Worm (Caenorhabditis elegans) whole organism, late embryonic: ENCODE data around the gene lipl-1.

Source experiments
- C38D4.7 ChIP-seq: fragments of 200-800 bp; sonication (Bioruptor generic); optimal IDR thresholded peaks from 2 replicates; lab custom pipeline; 2018; ENCODE audit warnings: mild to moderate bottlenecking, missing genetic modification characterization, moderate library complexity, missing compliant biosample characterization
- K02D7.2 ChIP-seq: sonication (generic microtip); optimal IDR thresholded peaks from 2 replicates; lab custom pipeline; 2017; ENCODE audit warnings: mild to moderate bottlenecking, missing genetic modification characterization, missing compliant biosample characterization
- ahr-1 ChIP-seq: sonication (generic microtip); optimal IDR thresholded peaks from 2 replicates; lab custom pipeline; 2016; ENCODE audit warnings: missing genetic modification characterization, missing compliant biosample characterization
- ama-1 ChIP-seq: fragments of 150-350 bp; optimal IDR thresholded peaks from 2 replicates; lab custom pipeline; 2014
- ceh-14 ChIP-seq: sonication (generic microtip); optimal IDR thresholded peaks from 2 replicates; lab custom pipeline; 2016; ENCODE audit warnings: missing genotype, missing genetic modification characterization, missing compliant biosample characterization
- ceh-18 ChIP-seq: sonication (generic microtip); optimal IDR thresholded peaks from 2 replicates; lab custom pipeline; 2016; ENCODE audit warnings: missing genetic modification characterization, missing compliant biosample characterization
- ceh-19 ChIP-seq: fragments of 200-800 bp; sonication (Bioruptor generic); optimal IDR thresholded peaks from 2 replicates; lab custom pipeline; 2018; ENCODE audit warnings: mild to moderate bottlenecking, missing genetic modification characterization, missing compliant biosample characterization
- ceh-2 ChIP-seq: sonication (generic microtip); optimal IDR thresholded peaks from 2 replicates; lab custom pipeline; 2016; ENCODE audit warnings: missing genotype, missing genetic modification characterization, missing compliant biosample characterization
- ceh-22 ChIP-seq: sonication (generic microtip); optimal IDR thresholded peaks from 2 replicates; lab custom pipeline; 2017; ENCODE audit warnings: missing biosample characterization, missing genetic modification characterization
- ceh-31 ChIP-seq: sonication (generic microtip); optimal IDR thresholded peaks from 2 replicates; lab custom pipeline; 2016; ENCODE audit warnings: missing genetic modification characterization, missing compliant biosample characterization
- ceh-34 ChIP-seq: sonication (generic microtip); optimal IDR thresholded peaks from 2 replicates; lab custom pipeline; 2016; ENCODE audit warnings: mild to moderate bottlenecking, missing genetic modification characterization, missing compliant biosample characterization
- ceh-6 ChIP-seq: fragments of 200-800 bp; sonication (Bioruptor generic); optimal IDR thresholded peaks from 2 replicates; lab custom pipeline; 2018; ENCODE audit warnings: mild to moderate bottlenecking, missing genetic modification characterization, missing compliant biosample characterization
- ceh-9 ChIP-seq: sonication (generic microtip); optimal IDR thresholded peaks from 2 replicates; lab custom pipeline; 2016; ENCODE audit warnings: mild to moderate bottlenecking, missing genetic modification characterization, inconsistent platforms, missing compliant biosample characterization
- dve-1 ChIP-seq: sonication (generic microtip); optimal IDR thresholded peaks from 2 replicates; lab custom pipeline; 2017; ENCODE audit warnings: antibody characterized with exemption, mild to moderate bottlenecking, missing genetic modification characterization, missing compliant biosample characterization
- elt-2 ChIP-seq: sonication (generic microtip); optimal IDR thresholded peaks from 2 replicates; lab custom pipeline; 2016; ENCODE audit warnings: missing genetic modification reagents, missing genetic modification characterization, missing compliant biosample characterization
- elt-4 ChIP-seq: sonication (generic microtip); optimal IDR thresholded peaks from 2 replicates; lab custom pipeline; 2016; ENCODE audit warnings: missing genetic modification characterization, missing compliant biosample characterization
- eyg-1 ChIP-seq: sonication (generic microtip); optimal IDR thresholded peaks from 2 replicates; lab custom pipeline; 2016; ENCODE audit warnings: missing genotype, missing genetic modification characterization, missing compliant biosample characterization
- fax-1 ChIP-seq: sonication (generic microtip); optimal IDR thresholded peaks from 2 replicates; lab custom pipeline; 2016; ENCODE audit warnings: missing genotype, missing genetic modification characterization, missing compliant biosample characterization
- gmeb-2 ChIP-seq: sonication (generic microtip); optimal IDR thresholded peaks from 2 replicates; lab custom pipeline; 2016; ENCODE audit warnings: missing genetic modification characterization, inconsistent platforms, missing compliant biosample characterization
- hlh-15 ChIP-seq: sonication (generic microtip); optimal IDR thresholded peaks from 2 replicates; lab custom pipeline; 2016; ENCODE audit warnings: missing genetic modification characterization, missing compliant biosample characterization
- hlh-6 ChIP-seq: sonication (generic microtip); optimal IDR thresholded peaks from 2 replicates; lab custom pipeline; 2016; ENCODE audit warnings: missing genotype, missing genetic modification characterization, missing compliant biosample characterization
- hlh-8 ChIP-seq: sonication (generic microtip); optimal IDR thresholded peaks from 2 replicates; lab custom pipeline; 2016; ENCODE audit warnings: missing genotype, missing genetic modification characterization, missing compliant biosample characterization
- lin-11 ChIP-seq: fragments of 200-800 bp; sonication (Bioruptor generic); optimal IDR thresholded peaks from 2 replicates; lab custom pipeline; 2018; ENCODE audit warnings: mild to moderate bottlenecking, missing genetic modification characterization, missing compliant biosample characterization
- nfya-1 ChIP-seq: sonication (generic microtip); optimal IDR thresholded peaks from 2 replicates; lab custom pipeline; 2017; ENCODE audit warnings: missing genetic modification characterization, mild to moderate bottlenecking, missing compliant biosample characterization, antibody characterized with exemption, moderate library complexity
- nhr-11 ChIP-seq: fragments of 150-350 bp; optimal IDR thresholded peaks from 2 replicates; lab custom pipeline; 2014; ENCODE audit warnings: missing biosample characterization, missing genetic modification characterization
- nhr-232 ChIP-seq: sonication (generic microtip); optimal IDR thresholded peaks from 2 replicates; lab custom pipeline; 2016; ENCODE audit warnings: missing genetic modification characterization, missing compliant biosample characterization
- npax-4 ChIP-seq: sonication (generic microtip); optimal IDR thresholded peaks from 2 replicates; lab custom pipeline; 2016; ENCODE audit warnings: missing genetic modification characterization, missing compliant biosample characterization
- pha-2 ChIP-seq: sonication (generic microtip); optimal IDR thresholded peaks from 2 replicates; lab custom pipeline; 2017; ENCODE audit warnings: mild to moderate bottlenecking, missing genetic modification characterization, missing compliant biosample characterization
- pha-4 ChIP-seq: fragments of 150-350 bp; optimal IDR thresholded peaks from 2 replicates; lab custom pipeline; 2018; ENCODE audit warnings: missing biosample characterization, missing genetic modification reagents, missing genetic modification characterization
- pqm-1 ChIP-seq: sonication (generic microtip); optimal IDR thresholded peaks from 2 replicates; lab custom pipeline; 2016; ENCODE audit warnings: missing genetic modification characterization, missing compliant biosample characterization
- pros-1 ChIP-seq: fragments of 150-350 bp; optimal IDR thresholded peaks from 2 replicates; lab custom pipeline; 2014; ENCODE audit warnings: missing biosample characterization, missing genetic modification reagents, missing genetic modification characterization
- ref-2 ChIP-seq: sonication (generic microtip); optimal IDR thresholded peaks from 2 replicates; lab custom pipeline; 2016; ENCODE audit warnings: missing genetic modification characterization, missing compliant biosample characterization
- sdc-2 ChIP-seq: sonication (generic microtip); optimal IDR thresholded peaks from 2 replicates; lab custom pipeline; 2016; ENCODE audit warnings: missing genotype, missing genetic modification characterization, missing compliant biosample characterization
- sox-4 ChIP-seq: sonication (generic microtip); optimal IDR thresholded peaks from 2 replicates; lab custom pipeline; 2017; ENCODE audit warnings: mild to moderate bottlenecking, missing genetic modification characterization, inconsistent platforms, missing compliant biosample characterization
- syd-9 ChIP-seq: sonication (generic microtip); optimal IDR thresholded peaks from 2 replicates; lab custom pipeline; 2016; ENCODE audit warnings: mild to moderate bottlenecking, missing genetic modification characterization, moderate library complexity, missing compliant biosample characterization
- tbx-2 ChIP-seq: sonication (generic microtip); optimal IDR thresholded peaks from 2 replicates; lab custom pipeline; 2016; ENCODE audit warnings: missing genetic modification characterization, missing compliant biosample characterization
- ttx-3 ChIP-seq: sonication (generic microtip); optimal IDR thresholded peaks from 2 replicates; lab custom pipeline; 2016; ENCODE audit warnings: missing genetic modification reagents, missing genetic modification characterization, missing compliant biosample characterization
- unc-3 ChIP-seq, 2 experiments: fragments of 200-800 bp in 1 of 2; sonication (Bioruptor generic) in 1 of 2; sonication (generic microtip) in 1 of 2; conservative IDR thresholded peaks in 1 of 2; optimal IDR thresholded peaks in 1 of 2; 2 replicates each; pipeline versions ENCODE4 v1.3.6 to Lab custom; 2016 to 2022; ENCODE audit warnings: missing compliant biosample characterization in 2 of 2, missing genetic modification characterization in 2 of 2, missing genetic modification reagents in 1 of 2
- unc-42 ChIP-seq: sonication (generic microtip); optimal IDR thresholded peaks from 2 replicates; lab custom pipeline; 2016; ENCODE audit warnings: missing genotype, missing genetic modification characterization, missing compliant biosample characterization
- unc-55 ChIP-seq: sonication (generic microtip); optimal IDR thresholded peaks from 2 replicates; lab custom pipeline; 2017; ENCODE audit warnings: missing biosample characterization, missing genetic modification reagents, missing genetic modification characterization
- ztf-16 ChIP-seq: sonication (generic microtip); optimal IDR thresholded peaks from 2 replicates; lab custom pipeline; 2017; ENCODE audit warnings: missing genetic modification characterization, missing compliant biosample characterization

Gene lipl-1

DNA sequence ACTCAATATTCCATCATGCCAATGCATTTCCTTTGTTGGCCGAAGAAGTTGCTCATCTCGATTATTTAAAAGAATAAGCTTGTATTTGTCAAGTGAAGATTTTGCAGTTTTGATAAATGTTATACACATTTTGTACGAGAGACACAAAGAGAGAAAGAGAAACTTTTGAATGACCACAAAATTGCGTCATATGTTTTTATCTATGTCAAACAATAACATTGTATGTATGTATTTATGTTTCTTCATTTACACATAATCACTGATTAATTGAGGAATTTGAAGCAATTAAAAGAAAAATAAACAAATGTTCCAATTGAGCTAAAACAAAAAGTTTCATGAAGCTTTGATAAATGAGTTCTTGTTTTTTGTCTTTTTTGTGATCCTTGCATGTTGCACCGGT is 43.4 kb downstream of the lipl-1 start, which contains the start of gene hrg-9:
Gene hrg-9 (minus strand): TSS at position 152 of the 400 bp plus-strand sequence.
- TF ChIP-seq elt-2 (tag; lab: Kevin White, UChicago) (peak; percentile 57), nhr-11 (tag; lab: Kevin White, UChicago) (no peak)
- TF ChIP-seq, all 69 proteins: peak for 1

DNA sequence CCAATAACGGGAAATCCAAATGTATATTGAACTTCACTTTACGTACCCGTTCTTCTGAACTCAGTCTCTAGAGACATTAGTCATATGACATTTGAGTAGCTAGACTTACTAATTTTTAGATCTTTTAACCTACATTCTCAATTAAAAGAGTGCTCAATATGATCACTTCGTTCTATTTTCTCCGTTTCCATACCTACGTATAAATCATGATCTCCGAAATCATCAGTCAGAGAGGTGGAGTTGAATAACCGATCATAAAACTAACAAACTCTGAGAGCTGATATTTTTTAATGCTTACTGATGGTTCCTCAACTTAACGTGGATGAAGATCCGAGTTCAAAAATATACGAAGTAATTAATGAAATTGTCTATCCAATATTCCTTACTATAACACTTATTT is 44.3 kb downstream of the lipl-1 start, which contains the start of gene srd-35:
Gene srd-35 (plus strand): TSS at position 301 of the 400 bp plus-strand sequence.
- TF ChIP-seq nhr-11 (tag; lab: Kevin White, UChicago): no peak
- TF ChIP-seq ceh-2 (tag; lab: Kevin White, UChicago): no peak
- TF ChIP-seq hlh-8 (tag; lab: Kevin White, UChicago): no peak
- TF ChIP-seq npax-4 (tag; lab: Kevin White, UChicago): no peak
- no peak for TF ChIP-seq dve-1 (tag; lab: Kevin White, UChicago)
- no peak for TF ChIP-seq elt-4 (tag; lab: Kevin White, UChicago)

DNA sequence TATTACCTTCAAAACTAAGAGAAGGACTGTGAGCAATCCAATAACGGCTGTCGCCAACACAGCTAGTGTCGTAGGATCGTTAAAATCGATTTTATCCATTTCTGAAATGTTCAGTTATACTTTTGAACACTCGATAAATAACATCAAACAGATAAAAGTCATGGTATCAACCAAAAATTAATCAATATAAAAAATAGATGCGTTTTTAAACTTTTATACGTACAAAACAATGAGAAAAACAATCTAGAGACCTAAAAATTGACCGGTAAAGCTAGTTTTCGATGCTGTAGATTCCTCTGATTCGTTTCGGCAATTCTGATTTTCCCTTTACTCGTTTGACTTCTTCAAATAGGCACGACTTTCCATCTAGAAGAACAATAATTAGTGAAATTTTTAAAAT is 47.3 kb downstream of the lipl-1 start, which contains the start of gene R186.3:
Gene R186.3 (minus strand): TSS at position 101 of the 400 bp plus-strand sequence.
- TF ChIP-seq ttx-3 (tag; lab: Kevin White, UChicago): no peak
- no peak for TF ChIP-seq dve-1 (tag; lab: Kevin White, UChicago)
- TF ChIP-seq pros-1 (tag; lab: Kevin White, UChicago): no peak
- TF ChIP-seq sdc-2 (tag; lab: Kevin White, UChicago): no peak
- TF ChIP-seq ceh-19 (GFP tag; lab: Kevin White, UChicago): no peak
- TF ChIP-seq lin-11: no peak
- no peak for TF ChIP-seq tbx-2 (tag; lab: Kevin White, UChicago)
- TF ChIP-seq ceh-6 (GFP tag; lab: Kevin White, UChicago): no peak
- TF ChIP-seq eyg-1: no peak
- TF ChIP-seq sox-4: no peak
- no peak for TF ChIP-seq hlh-6 (tag; lab: Kevin White, UChicago)
- TF ChIP-seq unc-3 (GFP tag; conservative IDR thresholded peaks at IDR 0.05; lab: Robert Waterston, UW): no peak
- TF ChIP-seq unc-3 (tag; optimal IDR thresholded peaks at IDR 0.05; lab: Kevin White, UChicago): no peak
- no peak for TF ChIP-seq ceh-9 (tag; lab: Kevin White, UChicago)
- no peak for TF ChIP-seq ceh-14 (tag; lab: Kevin White, UChicago)
- TF ChIP-seq ahr-1 (tag; lab: Kevin White, UChicago): no peak
- no peak for TF ChIP-seq pqm-1

DNA sequence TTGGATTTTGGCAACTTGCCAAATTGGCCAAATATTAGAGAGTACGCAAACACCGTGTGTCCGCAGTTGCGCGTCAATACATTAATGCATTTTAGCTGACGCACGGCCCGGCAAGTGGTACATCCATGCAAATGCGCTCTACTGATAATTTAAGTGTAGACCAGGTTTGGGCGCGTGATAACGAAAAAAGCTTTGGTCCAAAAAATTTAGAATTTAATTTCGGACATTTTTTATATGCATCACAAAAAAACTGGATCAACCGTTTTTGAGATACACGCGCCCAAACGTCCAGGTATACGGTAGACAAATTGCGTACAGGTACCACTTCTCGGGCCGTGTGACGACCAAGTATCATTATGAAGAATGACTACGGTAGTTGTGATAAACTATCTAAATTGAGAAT is 48.1 kb downstream of the lipl-1 start, which contains the start of gene R186.8:
Gene R186.8 (minus strand): TSS at position 58 of the 403 bp plus-strand sequence.
- TF ChIP-seq elt-2 (tag; lab: Kevin White, UChicago): peak; percentile 41
- TF ChIP-seq ref-2 (tag; lab: Kevin White, UChicago): peak; percentile 45
- peak; percentile 13 for TF ChIP-seq tbx-2 (tag; lab: Kevin White, UChicago)
- TF ChIP-seq ceh-34: peak; percentile 0
- peak; percentile 92 for TF ChIP-seq unc-42 (tag; lab: Kevin White, UChicago)
- TF ChIP-seq ceh-31 (tag; lab: Kevin White, UChicago): peak; percentile 19
- peak; percentile 24 for TF ChIP-seq ceh-18 (tag; lab: Kevin White, UChicago)
- TF ChIP-seq nfya-1 (tag; lab: Kevin White, UChicago): peak; percentile 10

- TF ChIP-seq ceh-22 (tag; lab: Kevin White, UChicago) (no peak), hlh-15 (tag; lab: Kevin White, UChicago) (no peak), ceh-18 (tag; lab: Kevin White, UChicago) (no peak), gmeb-2 (tag; lab: Kevin White, UChicago) (no peak), npax-4 (tag; lab: Kevin White, UChicago) (no peak), ztf-16 (tag; lab: Kevin White, UChicago) (no peak), K02D7.2 (tag; lab: Kevin White, UChicago) (no peak), elt-2 (tag; lab: Kevin White, UChicago) (no peak), ama-1 (lab: Kevin White, UChicago) (no peak), pqm-1 (no peak), ttx-3 (tag; lab: Kevin White, UChicago) (no peak), pha-4 (tag; lab: Kevin White, UChicago) (no peak), unc-55 (no peak), nfya-1 (tag; lab: Kevin White, UChicago) (no peak), nhr-232 (tag; lab: Kevin White, UChicago) (no peak), syd-9 (tag; lab: Kevin White, UChicago) (no peak), eyg-1 (no peak), fax-1 (tag; lab: Kevin White, UChicago) (no peak), pha-2 (no peak), C38D4.7 (GFP tag; lab: Kevin White, UChicago) (no peak)
Observed at ce11 chrV:12968555-12968954, 48.8 kb downstream of the lipl-1 start, which contains the start of gene lin-46. lin-46 (plus strand) TSS chrV:12968855.
